Worm (Caenorhabditis elegans) whole organism, late embryonic: ENCODE measurements around the gene srg-22.

Experiments
- F13H6.1 ChIP-seq: sonication (generic microtip); optimal IDR thresholded peaks from 2 replicates; lab custom pipeline; 2016; ENCODE audit warnings: missing genetic modification characterization, missing compliant biosample characterization
- T23F11.4 ChIP-seq: fragments of 200-800 bp; sonication (Bioruptor generic); optimal IDR thresholded peaks from 2 replicates; lab custom pipeline; 2018; ENCODE audit warnings: mild to moderate bottlenecking, missing genetic modification characterization, missing compliant biosample characterization
- Y22D7AL.16 ChIP-seq: sonication (generic microtip); optimal IDR thresholded peaks from 2 replicates; lab custom pipeline; 2016; ENCODE audit warnings: missing genetic modification characterization, missing compliant biosample characterization
- ahr-1 ChIP-seq: sonication (generic microtip); optimal IDR thresholded peaks from 2 replicates; lab custom pipeline; 2016; ENCODE audit warnings: missing genetic modification characterization, missing compliant biosample characterization
- ceh-14 ChIP-seq: sonication (generic microtip); optimal IDR thresholded peaks from 2 replicates; lab custom pipeline; 2016; ENCODE audit warnings: missing genotype, missing genetic modification characterization, missing compliant biosample characterization
- ceh-18 ChIP-seq: sonication (generic microtip); optimal IDR thresholded peaks from 2 replicates; lab custom pipeline; 2016; ENCODE audit warnings: missing genetic modification characterization, missing compliant biosample characterization
- ceh-19 ChIP-seq: fragments of 200-800 bp; sonication (Bioruptor generic); optimal IDR thresholded peaks from 2 replicates; lab custom pipeline; 2018; ENCODE audit warnings: mild to moderate bottlenecking, missing genetic modification characterization, missing compliant biosample characterization
- ceh-2 ChIP-seq: sonication (generic microtip); optimal IDR thresholded peaks from 2 replicates; lab custom pipeline; 2016; ENCODE audit warnings: missing genotype, missing genetic modification characterization, missing compliant biosample characterization
- ceh-22 ChIP-seq: sonication (generic microtip); optimal IDR thresholded peaks from 2 replicates; lab custom pipeline; 2017; ENCODE audit warnings: missing biosample characterization, missing genetic modification characterization
- ceh-34 ChIP-seq: sonication (generic microtip); optimal IDR thresholded peaks from 2 replicates; lab custom pipeline; 2016; ENCODE audit warnings: mild to moderate bottlenecking, missing genetic modification characterization, missing compliant biosample characterization
- ceh-48 ChIP-seq: sonication (generic microtip); optimal IDR thresholded peaks from 2 replicates; lab custom pipeline; 2016; ENCODE audit warnings: missing genetic modification characterization, inconsistent platforms, missing compliant biosample characterization
- ceh-6 ChIP-seq: fragments of 200-800 bp; sonication (Bioruptor generic); optimal IDR thresholded peaks from 2 replicates; lab custom pipeline; 2018; ENCODE audit warnings: mild to moderate bottlenecking, missing genetic modification characterization, missing compliant biosample characterization
- che-1 ChIP-seq: sonication (generic microtip); optimal IDR thresholded peaks from 2 replicates; lab custom pipeline; 2016; ENCODE audit warnings: mild to moderate bottlenecking, missing genetic modification characterization, missing compliant biosample characterization
- elt-4 ChIP-seq: sonication (generic microtip); optimal IDR thresholded peaks from 2 replicates; lab custom pipeline; 2016; ENCODE audit warnings: missing genetic modification characterization, missing compliant biosample characterization
- fkh-6 ChIP-seq: sonication (generic microtip); optimal IDR thresholded peaks from 2 replicates; lab custom pipeline; 2016; ENCODE audit warnings: missing genetic modification characterization, missing compliant biosample characterization
- hlh-13 ChIP-seq: fragments of 200-800 bp; sonication (Bioruptor generic); optimal IDR thresholded peaks from 2 replicates; lab custom pipeline; 2018; ENCODE audit warnings: mild to moderate bottlenecking, missing genetic modification characterization, missing compliant biosample characterization
- hlh-6 ChIP-seq: sonication (generic microtip); optimal IDR thresholded peaks from 2 replicates; lab custom pipeline; 2016; ENCODE audit warnings: missing genotype, missing genetic modification characterization, missing compliant biosample characterization
- hlh-8 ChIP-seq: sonication (generic microtip); optimal IDR thresholded peaks from 2 replicates; lab custom pipeline; 2016; ENCODE audit warnings: missing genotype, missing genetic modification characterization, missing compliant biosample characterization
- lin-11 ChIP-seq: fragments of 200-800 bp; sonication (Bioruptor generic); optimal IDR thresholded peaks from 2 replicates; lab custom pipeline; 2018; ENCODE audit warnings: mild to moderate bottlenecking, missing genetic modification characterization, missing compliant biosample characterization
- mec-3 ChIP-seq: sonication (generic microtip); optimal IDR thresholded peaks from 2 replicates; lab custom pipeline; 2016; ENCODE audit warnings: borderline replicate concordance, missing genetic modification characterization, missing compliant biosample characterization
- odd-2 ChIP-seq: sonication (generic microtip); optimal IDR thresholded peaks from 2 replicates; lab custom pipeline; 2017; ENCODE audit warnings: antibody characterized with exemption, mild to moderate bottlenecking, missing genetic modification characterization, missing compliant biosample characterization
- pha-4 ChIP-seq: fragments of 150-350 bp; optimal IDR thresholded peaks from 2 replicates; lab custom pipeline; 2018; ENCODE audit warnings: missing biosample characterization, missing genetic modification reagents, missing genetic modification characterization
- ref-2 ChIP-seq: sonication (generic microtip); optimal IDR thresholded peaks from 2 replicates; lab custom pipeline; 2016; ENCODE audit warnings: missing genetic modification characterization, missing compliant biosample characterization
- rnt-1 ChIP-seq: sonication (generic microtip); optimal IDR thresholded peaks from 2 replicates; lab custom pipeline; 2016; ENCODE audit warnings: missing genetic modification characterization, missing compliant biosample characterization
- sdc-2 ChIP-seq: sonication (generic microtip); optimal IDR thresholded peaks from 2 replicates; lab custom pipeline; 2016; ENCODE audit warnings: missing genotype, missing genetic modification characterization, missing compliant biosample characterization
- sox-4 ChIP-seq: sonication (generic microtip); optimal IDR thresholded peaks from 2 replicates; lab custom pipeline; 2017; ENCODE audit warnings: mild to moderate bottlenecking, missing genetic modification characterization, inconsistent platforms, missing compliant biosample characterization
- tbx-2 ChIP-seq: sonication (generic microtip); optimal IDR thresholded peaks from 2 replicates; lab custom pipeline; 2016; ENCODE audit warnings: missing genetic modification characterization, missing compliant biosample characterization
- unc-3 ChIP-seq, 2 experiments: fragments of 200-800 bp in 1 of 2; sonication (Bioruptor generic) in 1 of 2; sonication (generic microtip) in 1 of 2; conservative IDR thresholded peaks in 1 of 2; optimal IDR thresholded peaks in 1 of 2; 2 replicates each; pipeline versions ENCODE4 v1.3.6 to Lab custom; 2016 to 2022; ENCODE audit warnings: missing compliant biosample characterization in 2 of 2, missing genetic modification characterization in 2 of 2, missing genetic modification reagents in 1 of 2
- unc-42 ChIP-seq: sonication (generic microtip); optimal IDR thresholded peaks from 2 replicates; lab custom pipeline; 2016; ENCODE audit warnings: missing genotype, missing genetic modification characterization, missing compliant biosample characterization
- unc-55 ChIP-seq: sonication (generic microtip); optimal IDR thresholded peaks from 2 replicates; lab custom pipeline; 2017; ENCODE audit warnings: missing biosample characterization, missing genetic modification reagents, missing genetic modification characterization
- unc-86 ChIP-seq: sonication (generic microtip); optimal IDR thresholded peaks from 2 replicates; lab custom pipeline; 2016; ENCODE audit warnings: missing genetic modification characterization, missing compliant biosample characterization

Gene srg-22

DNA sequence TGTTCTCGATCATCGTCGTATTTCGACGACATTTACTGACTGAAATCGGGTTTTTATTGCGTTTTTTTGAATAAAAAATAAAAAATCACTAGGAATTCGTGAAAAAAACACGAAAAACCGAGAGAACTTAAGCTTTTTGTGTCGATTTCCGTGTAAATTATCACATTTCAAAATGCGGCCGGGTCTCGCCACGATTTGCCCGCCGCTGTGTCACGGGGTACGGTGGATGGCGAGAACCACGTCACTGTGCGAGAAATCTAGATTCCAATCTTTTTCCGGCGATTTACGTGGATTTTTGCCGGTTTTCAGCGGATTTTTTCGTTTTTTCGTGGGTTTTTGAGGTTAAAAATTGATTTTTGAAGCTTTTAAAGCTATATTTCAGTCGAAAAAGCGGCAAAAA is 16.3 kb downstream of the srg-22 start, which contains the start of gene Y25C1A.8 (continued):
- TF ChIP-seq tbx-2 (tag; lab: Kevin White, UChicago) (peak; percentile 63), odd-2 (tag; lab: Kevin White, UChicago) (no peak), ceh-19 (peak; percentile 42), T23F11.4 (peak; percentile 41), ref-2 (tag; lab: Kevin White, UChicago) (no peak), ceh-6 (GFP tag; lab: Kevin White, UChicago) (peak; percentile 38), unc-3 (GFP tag; conservative IDR thresholded peaks at IDR 0.05; lab: Robert Waterston, UW) (peak; percentile 52; the same call in 1 of the 2 replicates), unc-3 (tag; optimal IDR thresholded peaks at IDR 0.05; lab: Kevin White, UChicago) (peak; percentile 38), hlh-13 (GFP tag; lab: Kevin White, UChicago) (no peak), ceh-18 (peak; percentile 49), hlh-6 (tag; lab: Kevin White, UChicago) (no peak), lin-11 (tag; lab: Kevin White, UChicago) (no peak), sox-4 (tag; lab: Kevin White, UChicago) (peak; percentile 53), pha-4 (tag; lab: Kevin White, UChicago) (no peak), ahr-1 (no peak), unc-86 (tag; lab: Kevin White, UChicago) (peak; percentile 15), mec-3 (tag; lab: Kevin White, UChicago) (no peak), fkh-6 (tag; lab: Kevin White, UChicago) (no peak), ceh-34 (tag; lab: Kevin White, UChicago) (peak; percentile 93), ceh-14 (peak; percentile 38), Y22D7AL.16 (no peak), F13H6.1 (tag; lab: Kevin White, UChicago) (no peak), ceh-22 (tag; lab: Kevin White, UChicago) (no peak), hlh-8 (tag; lab: Kevin White, UChicago) (no peak), ceh-2 (tag; lab: Kevin White, UChicago) (peak; percentile 34), che-1 (tag; lab: Kevin White, UChicago) (peak; percentile 15)

- TF ChIP-seq sdc-2, result no peak
- no peak for TF ChIP-seq unc-42 (tag; lab: Kevin White, UChicago)
- TF ChIP-seq rnt-1 (tag; lab: Kevin White, UChicago), result no peak
- TF ChIP-seq ceh-22 (tag; lab: Kevin White, UChicago), result no peak
- TF ChIP-seq pha-4 (tag; lab: Kevin White, UChicago), result no peak
- no peak for TF ChIP-seq ceh-18
- TF ChIP-seq hlh-13 (GFP tag; lab: Kevin White, UChicago), result no peak
- no peak for TF ChIP-seq elt-4
- TF ChIP-seq, all 69 proteins: peak for 0
Measured at ce11 chrII:3071012-3071749, 22.1 kb downstream of the srg-22 start, which contains the start of gene Y25C1A.7. TSS of gene Y25C1A.7 (minus strand) at chrII:3071062.

ce11 chrII:3070182-3070581 is 23.1 kb downstream of the srg-22 start:
- peak; percentile 39 for TF ChIP-seq ceh-48
- no peak for TF ChIP-seq F13H6.1 (tag; lab: Kevin White, UChicago)

DNA sequence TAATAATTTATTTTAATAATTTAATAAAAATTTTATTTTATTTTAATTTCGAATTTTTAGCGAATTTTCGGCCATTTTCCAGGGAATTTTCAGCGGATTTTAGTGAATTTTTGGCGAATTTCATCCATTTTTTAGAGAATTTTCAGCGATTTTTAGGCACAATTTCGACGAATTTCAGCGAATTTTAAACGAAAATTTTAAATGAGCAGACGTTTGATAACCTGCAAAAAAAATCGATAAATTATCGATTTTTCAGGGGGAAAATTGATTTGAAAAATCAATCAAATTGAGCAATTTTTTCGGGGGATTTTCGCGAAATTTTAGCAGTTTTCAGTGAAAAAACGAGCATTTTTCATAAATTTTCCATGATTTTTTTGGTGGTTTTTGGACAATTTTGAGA is 24.6 kb downstream of the srg-22 start:
- peak; percentile 16 for TF ChIP-seq ceh-48
- TF ChIP-seq hlh-8 (tag; lab: Kevin White, UChicago), result no peak
- TF ChIP-seq, all 69 proteins: peak for 1

DNA sequence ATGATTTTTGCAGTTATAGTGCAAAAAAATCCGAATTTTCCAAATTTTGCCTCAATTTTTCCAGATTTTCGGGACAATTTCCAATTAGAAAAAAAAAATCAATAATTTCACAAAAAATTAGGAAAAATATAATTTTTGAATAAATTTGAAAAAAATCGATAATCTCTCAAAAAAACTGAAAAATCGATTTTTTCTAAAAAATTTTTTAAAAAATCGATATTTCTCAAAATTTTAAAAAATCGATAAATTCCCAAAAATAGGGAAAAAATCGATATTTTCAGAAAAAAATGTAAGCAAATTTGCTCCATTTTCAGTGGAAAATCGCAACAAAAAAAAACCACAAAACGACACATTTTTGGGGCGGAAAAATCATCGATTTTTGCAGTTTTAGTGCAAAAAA is 25.4 kb downstream of the srg-22 start:
- TF ChIP-seq unc-3 (GFP tag; conservative IDR thresholded peaks at IDR 0.05; lab: Robert Waterston, UW), result no peak
- TF ChIP-seq unc-3 (tag; optimal IDR thresholded peaks at IDR 0.05; lab: Kevin White, UChicago), result no peak

DNA sequence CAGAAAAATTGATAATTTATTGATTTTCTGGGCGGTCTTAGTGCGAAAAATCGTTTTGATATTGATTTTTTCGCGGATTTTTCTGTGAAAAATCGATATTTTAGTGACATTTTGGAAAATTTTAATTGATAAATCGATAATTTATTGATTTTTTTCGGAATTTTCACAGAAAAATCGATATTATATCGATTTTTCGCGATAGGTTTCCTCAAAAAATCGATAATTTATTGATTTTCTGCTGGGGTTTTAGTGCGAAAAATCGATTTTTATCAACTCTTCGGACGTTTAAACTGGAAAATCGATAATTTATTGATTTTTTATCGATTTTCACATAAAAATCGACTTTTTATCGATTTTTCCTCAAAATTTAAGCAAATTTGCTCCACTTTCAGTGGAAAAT is 25.8 kb downstream of the srg-22 start:
- TF ChIP-seq unc-55 (GFP tag; lab: Kevin White, UChicago) (no peak), ceh-48 (peak; percentile 33)
